Fruit fly (Drosophila melanogaster) whole organism, embryonic: ENCODE results near the gene MED14.
A peak's percentile ranks its signal among the peaks of the same experiment; 100 is the strongest.

Experiments used
- ATbp ChIP-seq: fragments of 200-800 bp; sonication (Bioruptor generic); optimal IDR thresholded peaks from 2 replicates; lab custom pipeline; 2017; ENCODE audit warnings: missing biosample characterization, mild to moderate bottlenecking, missing genetic modification characterization, missing genetic modification reagents
- Abd-B ChIP-seq: fragments of 200-800 bp; sonication (Bioruptor generic); optimal IDR thresholded peaks from 2 replicates; lab custom pipeline; 2018; ENCODE audit warnings: missing biosample characterization, mild to moderate bottlenecking, missing genetic modification characterization, moderate library complexity
- Antp ChIP-seq: fragments of 200-800 bp; sonication (Bioruptor generic); optimal IDR thresholded peaks from 3 replicates; lab custom pipeline; 2016; ENCODE audit warnings: missing biosample characterization, missing genetic modification characterization
- Asciz ChIP-seq: fragments of 200-800 bp; sonication (Bioruptor generic); optimal IDR thresholded peaks from 2 replicates; lab custom pipeline; 2017; ENCODE audit warnings: missing biosample characterization, mild to moderate bottlenecking, missing genetic modification characterization, missing genetic modification reagents
- C15 ChIP-seq: fragments of 200-800 bp; sonication (Bioruptor generic); IDR thresholded peaks from 3 replicates; pipeline ENCODE4 v1.3.6; 2022; ENCODE audit warnings: missing biosample characterization, missing genetic modification characterization
- CG10209 ChIP-seq: fragments of 200-800 bp; sonication (Bioruptor generic); optimal IDR thresholded peaks from 3 replicates; lab custom pipeline; 2017; ENCODE audit warnings: missing biosample characterization, mild to moderate bottlenecking, missing genetic modification characterization, missing genetic modification reagents
- CG10431 ChIP-seq: fragments of 200-800 bp; sonication (Bioruptor generic); optimal IDR thresholded peaks from 3 replicates; lab custom pipeline; 2018; ENCODE audit warnings: missing biosample characterization, mild to moderate bottlenecking, missing genetic modification characterization
- CG11247 ChIP-seq: fragments of 200-800 bp; sonication (Bioruptor generic); IDR thresholded peaks from 2 replicates; pipeline ENCODE4 v1.3.6; 2022; ENCODE audit warnings: missing biosample characterization, missing genetic modification characterization
- CG11695 ChIP-seq: fragments of 200-800 bp; sonication (Bioruptor generic); IDR thresholded peaks from 3 replicates; pipeline ENCODE4 v1.3.6; 2022; ENCODE audit warnings: missing biosample characterization, missing genetic modification characterization
- CG12299 ChIP-seq: fragments of 200-800 bp; sonication (Bioruptor generic); optimal IDR thresholded peaks from 2 replicates; lab custom pipeline; 2018; ENCODE audit warnings: missing biosample characterization, mild to moderate bottlenecking, missing genetic modification characterization
- CG1233 ChIP-seq: fragments of 200-800 bp; sonication (Bioruptor generic); optimal IDR thresholded peaks from 4 replicates; lab custom pipeline; 2018; ENCODE audit warnings: missing biosample characterization, mild to moderate bottlenecking, missing genetic modification characterization
- CG12659 ChIP-seq: fragments of 200-800 bp; sonication (Bioruptor generic); optimal IDR thresholded peaks from 3 replicates; lab custom pipeline; 2017; ENCODE audit warnings: mild to moderate bottlenecking, missing biosample characterization, missing genetic modification reagents, missing genetic modification characterization
- CG12769 ChIP-seq: fragments of 200-800 bp; sonication (Bioruptor generic); optimal IDR thresholded peaks from 2 replicates; lab custom pipeline; 2019; ENCODE audit warnings: missing biosample characterization, mild to moderate bottlenecking, missing genetic modification characterization, moderate library complexity
- CG13123 ChIP-seq: fragments of 200-800 bp; sonication (Bioruptor generic); optimal IDR thresholded peaks from 2 replicates; lab custom pipeline; 2016; ENCODE audit warnings: missing biosample characterization, missing genetic modification characterization
- CG18262 ChIP-seq: fragments of 200-800 bp; optimal IDR thresholded peaks from 3 replicates; lab custom pipeline; 2019; ENCODE audit warnings: missing biosample characterization, mild to moderate bottlenecking, missing genetic modification characterization, moderate library complexity
- CG30431 ChIP-seq: fragments of 200-800 bp; sonication (Bioruptor generic); optimal IDR thresholded peaks from 2 replicates; lab custom pipeline; 2017; ENCODE audit warnings: missing biosample characterization, missing genetic modification characterization
- CG31224 ChIP-seq: fragments of 200-800 bp; sonication (Bioruptor generic); IDR thresholded peaks from 2 replicates; pipeline ENCODE4 v1.3.6; 2022; ENCODE audit warnings: missing biosample characterization, missing genetic modification characterization
- CG32532 ChIP-seq: fragments of 200-800 bp; sonication (Bioruptor generic); IDR thresholded peaks from 2 replicates; pipeline ENCODE4 v1.3.6; 2022; ENCODE audit warnings: missing biosample characterization, missing genetic modification characterization
- CG3281 ChIP-seq: fragments of 200-800 bp; sonication (Bioruptor generic); optimal IDR thresholded peaks from 3 replicates; lab custom pipeline; 2017; ENCODE audit warnings: missing biosample characterization, mild to moderate bottlenecking, missing genetic modification characterization
- CG42726 ChIP-seq: fragments of 200-800 bp; sonication (Bioruptor generic); IDR thresholded peaks from 2 replicates; pipeline ENCODE4 v1.3.6; 2022; ENCODE audit warnings: missing biosample characterization, missing genetic modification characterization; ENCODE audit not compliant: partially characterized antibody
- CG4328 ChIP-seq: fragments of 200-800 bp; sonication (Bioruptor generic); optimal IDR thresholded peaks from 3 replicates; lab custom pipeline; 2017; ENCODE audit warnings: missing biosample characterization, missing genetic modification reagents, missing genetic modification characterization
- CG4360 ChIP-seq: fragments of 200-800 bp; sonication (Bioruptor generic); IDR thresholded peaks from 2 replicates; pipeline ENCODE4 v1.3.6; 2022; ENCODE audit warnings: missing biosample characterization, missing genetic modification characterization
- CG4707 ChIP-seq: fragments of 200-800 bp; sonication (Bioruptor generic); optimal IDR thresholded peaks from 2 replicates; lab custom pipeline; 2018; ENCODE audit warnings: missing biosample characterization, mild to moderate bottlenecking, missing genetic modification characterization, moderate library complexity
- CG6683 ChIP-seq: fragments of 200-800 bp; sonication (Bioruptor generic); optimal IDR thresholded peaks from 2 replicates; lab custom pipeline; 2017; ENCODE audit warnings: missing biosample characterization, mild to moderate bottlenecking, missing genetic modification characterization, missing genetic modification reagents
- CG7987 ChIP-seq: fragments of 200-800 bp; sonication (Bioruptor generic); optimal IDR thresholded peaks from 2 replicates; lab custom pipeline; 2018; ENCODE audit warnings: missing biosample characterization, mild to moderate bottlenecking, missing genetic modification characterization, moderate library complexity
- CG9215 ChIP-seq: fragments of 200-800 bp; sonication (Bioruptor generic); IDR thresholded peaks from 2 replicates; pipeline ENCODE4 v1.3.6; 2022; ENCODE audit warnings: missing biosample characterization, missing genetic modification characterization
- CG9609 ChIP-seq: fragments of 200-800 bp; sonication (Bioruptor generic); optimal IDR thresholded peaks from 3 replicates; lab custom pipeline; 2016; ENCODE audit warnings: missing biosample characterization, missing genetic modification characterization
- Dad ChIP-seq: fragments of 200-800 bp; sonication (Bioruptor generic); optimal IDR thresholded peaks from 3 replicates; lab custom pipeline; 2016; ENCODE audit warnings: missing biosample characterization, missing genetic modification characterization
- Drgx ChIP-seq: fragments of 200-800 bp; sonication (Bioruptor generic); IDR thresholded peaks from 2 replicates; pipeline ENCODE4 v1.3.6; 2022; ENCODE audit warnings: missing biosample characterization, missing genetic modification characterization
- Elba2 ChIP-seq: fragments of 200-800 bp; sonication (Bioruptor generic); optimal IDR thresholded peaks from 3 replicates; lab custom pipeline; 2016; ENCODE audit warnings: missing biosample characterization, missing genetic modification characterization
- Ets65A ChIP-seq: fragments of 200-800 bp; sonication (Bioruptor generic); peaks from one replicate; lab custom pipeline; 2016; ENCODE audit warnings: missing biosample characterization, missing genetic modification characterization
- Gug ChIP-seq: fragments of 200-800 bp; sonication (Bioruptor generic); IDR thresholded peaks from 4 replicates; pipeline ENCODE4 v1.3.6; 2022; ENCODE audit warnings: missing biosample characterization, missing genetic modification characterization
- HHEX ChIP-seq: fragments of 200-800 bp; sonication (Bioruptor generic); optimal IDR thresholded peaks from 3 replicates; lab custom pipeline; 2017; ENCODE audit warnings: missing biosample characterization, mild to moderate bottlenecking, missing genetic modification characterization, missing genetic modification reagents
- Hr39 ChIP-seq: fragments of >200 bp; optimal IDR thresholded peaks from 2 replicates; lab custom pipeline; 2017
- Kr ChIP-seq: fragments of 200-800 bp; sonication (Bioruptor generic); optimal IDR thresholded peaks from 2 replicates; lab custom pipeline; 2017; ENCODE audit warnings: missing biosample characterization, mild to moderate bottlenecking, missing genetic modification characterization
- NC2α ChIP-seq: fragments of 200-800 bp; sonication (Bioruptor generic); optimal IDR thresholded peaks from 2 replicates; lab custom pipeline; 2016; ENCODE audit warnings: missing biosample characterization, missing genetic modification characterization
- Ravus ChIP-seq: fragments of 200-800 bp; sonication (Bioruptor generic); IDR thresholded peaks from 2 replicates; pipeline ENCODE4 v1.3.6; 2022; ENCODE audit warnings: missing biosample characterization, missing genetic modification characterization
- ac ChIP-seq: fragments of 200-800 bp; sonication (Bioruptor generic); optimal IDR thresholded peaks from 3 replicates; lab custom pipeline; 2017; ENCODE audit warnings: missing biosample characterization, mild to moderate bottlenecking, missing genetic modification characterization
- ap ChIP-seq: fragments of 200-800 bp; sonication (Bioruptor generic); IDR thresholded peaks from 2 replicates; pipeline ENCODE4 v1.3.6; 2022; ENCODE audit warnings: missing biosample characterization, missing genetic modification characterization
- btn ChIP-seq: fragments of 200-800 bp; sonication (Bioruptor generic); optimal IDR thresholded peaks from 2 replicates; lab custom pipeline; 2016; ENCODE audit warnings: missing biosample characterization, missing genetic modification characterization
- chinmo ChIP-seq: fragments of 200-800 bp; sonication (Bioruptor generic); IDR thresholded peaks from 4 replicates; pipeline ENCODE4 v1.3.6; 2022; ENCODE audit warnings: missing biosample characterization, missing genetic modification characterization; ENCODE audit not compliant: partially characterized antibody
- crol ChIP-seq: fragments of 200-800 bp; sonication (Bioruptor generic); IDR thresholded peaks from 2 replicates; pipeline ENCODE4 v1.3.6; 2022; ENCODE audit warnings: missing biosample characterization, missing genetic modification characterization
- dimm ChIP-seq: fragments of 200-800 bp; sonication (Bioruptor generic); IDR thresholded peaks from 2 replicates; pipeline ENCODE4 v1.3.6; 2022; ENCODE audit warnings: missing biosample characterization, missing genetic modification characterization
- gsb ChIP-seq: fragments of 200-800 bp; sonication (Bioruptor generic); IDR thresholded peaks from 2 replicates; pipeline ENCODE4 v1.3.6; 2022; ENCODE audit warnings: missing biosample characterization, missing genetic modification characterization
- h ChIP-seq: fragments of >200 bp; optimal IDR thresholded peaks from 2 replicates; lab custom pipeline; 2017
- pnt ChIP-seq: fragments of 200-800 bp; sonication (Bioruptor generic); optimal IDR thresholded peaks from 3 replicates; lab custom pipeline; 2016; ENCODE audit warnings: missing biosample characterization, missing genetic modification characterization
- row ChIP-seq: fragments of 200-800 bp; sonication (Bioruptor generic); IDR thresholded peaks from 3 replicates; pipeline ENCODE4 v1.3.6; 2022; ENCODE audit warnings: missing biosample characterization, missing genetic modification characterization
- slbo ChIP-seq: fragments of 200-800 bp; sonication (Bioruptor generic); IDR thresholded peaks from 2 replicates; pipeline ENCODE4 v1.3.6; 2022; ENCODE audit warnings: missing biosample characterization, missing genetic modification characterization
- tin ChIP-seq: fragments of 200-800 bp; sonication (Bioruptor generic); optimal IDR thresholded peaks from 3 replicates; lab custom pipeline; 2016; ENCODE audit warnings: missing biosample characterization, missing genetic modification characterization
- yki ChIP-seq: fragments of >200 bp; optimal IDR thresholded peaks from 3 replicates; lab custom pipeline; 2018
- zen ChIP-seq: fragments of 200-800 bp; sonication (Bioruptor generic); optimal IDR thresholded peaks from 3 replicates; lab custom pipeline; 2018; ENCODE audit warnings: missing biosample characterization, mild to moderate bottlenecking, missing genetic modification characterization, moderate library complexity
- zf30C ChIP-seq: fragments of 200-800 bp; sonication (Bioruptor generic); optimal IDR thresholded peaks from 3 replicates; lab custom pipeline; 2018; ENCODE audit warnings: missing biosample characterization, mild to moderate bottlenecking, missing genetic modification characterization

Gene MED14

dm6 chr3L:552950-553349 is 40.1 kb upstream of the MED14 start (continued):
- TF ChIP-seq zen (tag; lab: Kevin White, UChicago) (no peak), ac (GFP tag; lab: Kevin White, UChicago) (no peak), CG1233 (GFP tag; lab: Kevin White, UChicago) (peak; percentile 73), CG3281 (GFP tag; lab: Kevin White, UChicago) (peak; percentile 55), gsb (GFP tag; lab: Robert Waterston, UW) (peak; percentile 67), yki (no peak), Dad (GFP tag; lab: Kevin White, UChicago) (peak; percentile 55), CG10431 (GFP tag; lab: Kevin White, UChicago) (no peak), Elba2 (GFP tag; lab: Kevin White, UChicago) (no peak), CG42726 (no peak), NC2α (no peak), CG18262 (tag; lab: Kevin White, UChicago) (peak; percentile 56), CG4360 (peak; percentile 50; the same call in 1 of the 2 replicates), HHEX (GFP tag; lab: Kevin White, UChicago) (peak; percentile 76), CG12299 (tag; lab: Kevin White, UChicago) (peak; percentile 34), Hr39 (lab: Kevin White, UChicago) (no peak), Ets65A (peak; percentile 92), ATbp (peak; percentile 51), CG10209 (GFP tag; lab: Kevin White, UChicago) (peak; percentile 74), slbo (GFP tag; lab: Robert Waterston, UW) (peak; percentile 82), CG9609 (GFP tag; lab: Kevin White, UChicago) (peak; percentile 77), pnt (GFP tag; lab: Kevin White, UChicago) (peak; percentile 66), Ravus (GFP tag; lab: Robert Waterston, UW) (peak; percentile 7; the same call in 1 of the 2 replicates), Abd-B (GFP tag; lab: Kevin White, UChicago) (peak; percentile 64), CG12769 (tag; lab: Kevin White, UChicago) (peak; percentile 91), chinmo (GFP tag; lab: Robert Waterston, UW) (peak; percentile 76; the same call in 1 of the 4 replicates), Drgx (GFP tag; lab: Robert Waterston, UW) (peak; percentile 88), CG4707 (GFP tag; lab: Kevin White, UChicago) (peak; percentile 12), h (lab: Kevin White, UChicago) (no peak), CG12659 (GFP tag; lab: Kevin White, UChicago) (peak; percentile 74), Kr (no peak), CG11695 (peak; percentile 85), CG6683 (GFP tag; lab: Kevin White, UChicago) (peak; percentile 42), crol (GFP tag; lab: Robert Waterston, UW) (no peak), btn (GFP tag; lab: Kevin White, UChicago) (peak; percentile 39), Gug (GFP tag; lab: Robert Waterston, UW) (peak; percentile 66; the same call in 3 of the 4 replicates), Asciz (peak; percentile 55), CG11247 (peak; percentile 66), CG32532 (GFP tag; lab: Robert Waterston, UW) (peak; percentile 76), CG13123 (GFP tag; lab: Kevin White, UChicago) (peak; percentile 12), Antp (GFP tag; lab: Kevin White, UChicago) (peak; percentile 82), ap (GFP tag; lab: Robert Waterston, UW) (peak; percentile 68), row (GFP tag; lab: Robert Waterston, UW) (peak; percentile 82), CG7987 (GFP tag; lab: Kevin White, UChicago) (peak; percentile 24), CG31224 (GFP tag; lab: Robert Waterston, UW) (peak; percentile 61), CG9215 (GFP tag; lab: Robert Waterston, UW) (peak; percentile 44; the same call in 1 of the 2 replicates), CG4328 (peak; percentile 2), zf30C (GFP tag; lab: Kevin White, UChicago) (no peak), tin (GFP tag; lab: Kevin White, UChicago) (peak; percentile 59), C15 (GFP tag; lab: Robert Waterston, UW) (0 out of 3 replicates have a peak, but pooled peaks have one; percentile 27), CG30431 (GFP tag; lab: Kevin White, UChicago) (peak; percentile 40), dimm (GFP tag; lab: Robert Waterston, UW) (peak; percentile 52)
